Fruit fly (Drosophila melanogaster) whole organism, embryonic: ENCODE data around the gene CG14362.

Experiments
- BtbVII ChIP-seq: fragments of 200-800 bp; sonication (Bioruptor generic); optimal IDR thresholded peaks from 3 replicates; lab custom pipeline; 2017; ENCODE audit warnings: missing biosample characterization, mild to moderate bottlenecking, missing genetic modification characterization
- CG1024 ChIP-seq: fragments of 200-800 bp; sonication (Bioruptor generic); IDR thresholded peaks from 2 replicates; pipeline ENCODE4 v1.3.6; 2022; ENCODE audit warnings: missing biosample characterization, missing genetic modification characterization
- CG10979 ChIP-seq: fragments of 200-800 bp; sonication (Bioruptor generic); optimal IDR thresholded peaks from 2 replicates; lab custom pipeline; 2018; ENCODE audit warnings: missing biosample characterization, mild to moderate bottlenecking, missing genetic modification characterization, moderate library complexity
- CG12744 ChIP-seq: fragments of 200-800 bp; sonication (Bioruptor generic); optimal IDR thresholded peaks from 2 replicates; lab custom pipeline; 2016; ENCODE audit warnings: missing biosample characterization, missing genetic modification characterization
- CG12942 ChIP-seq: fragments of 200-800 bp; sonication (Bioruptor generic); optimal IDR thresholded peaks from 3 replicates; lab custom pipeline; 2016; ENCODE audit warnings: missing biosample characterization, missing genetic modification characterization
- CG14050 ChIP-seq: fragments of 200-800 bp; sonication (Bioruptor generic); IDR thresholded peaks from 3 replicates; pipeline ENCODE4 v1.3.6; 2022; ENCODE audit warnings: missing biosample characterization, missing genetic modification characterization
- CG14667 ChIP-seq: fragments of 200-800 bp; sonication (Bioruptor generic); IDR thresholded peaks from 2 replicates; pipeline ENCODE4 v1.3.6; 2022; ENCODE audit warnings: missing biosample characterization, missing genetic modification characterization
- CG1603 ChIP-seq: fragments of 200-800 bp; sonication (Bioruptor generic); optimal IDR thresholded peaks from 2 replicates; lab custom pipeline; 2019; ENCODE audit warnings: missing biosample characterization, mild to moderate bottlenecking, missing genetic modification characterization, moderate library complexity
- CG3065 ChIP-seq: fragments of 200-800 bp; sonication (Bioruptor generic); optimal IDR thresholded peaks from 2 replicates; lab custom pipeline; 2016; ENCODE audit warnings: missing biosample characterization, missing genetic modification characterization
- CG32532 ChIP-seq: fragments of 200-800 bp; sonication (Bioruptor generic); IDR thresholded peaks from 2 replicates; pipeline ENCODE4 v1.3.6; 2022; ENCODE audit warnings: missing biosample characterization, missing genetic modification characterization
- CG4854 ChIP-seq: fragments of 200-800 bp; sonication (Bioruptor generic); optimal IDR thresholded peaks from 2 replicates; lab custom pipeline; 2016; ENCODE audit warnings: missing biosample characterization, missing genetic modification characterization, inconsistent platforms
- CG5180 ChIP-seq: fragments of 200-800 bp; sonication (Bioruptor generic); optimal IDR thresholded peaks from 3 replicates; lab custom pipeline; 2017; ENCODE audit warnings: missing biosample characterization, missing genetic modification characterization, mild to moderate bottlenecking, moderate library complexity, missing genetic modification reagents
- CG5245 ChIP-seq: fragments of 200-800 bp; sonication (Bioruptor generic); optimal IDR thresholded peaks from 3 replicates; lab custom pipeline; 2016; ENCODE audit warnings: missing biosample characterization, missing genetic modification characterization
- CG6654 ChIP-seq: fragments of 200-800 bp; sonication (Bioruptor generic); optimal IDR thresholded peaks from 2 replicates; lab custom pipeline; 2017; ENCODE audit warnings: missing biosample characterization, mild to moderate bottlenecking, missing genetic modification characterization
- CG6683 ChIP-seq: fragments of 200-800 bp; sonication (Bioruptor generic); optimal IDR thresholded peaks from 2 replicates; lab custom pipeline; 2017; ENCODE audit warnings: missing biosample characterization, mild to moderate bottlenecking, missing genetic modification characterization, missing genetic modification reagents
- CG7372 ChIP-seq: fragments of 200-800 bp; sonication (Bioruptor generic); IDR thresholded peaks from 2 replicates; pipeline ENCODE4 v1.3.6; 2022; ENCODE audit warnings: missing biosample characterization, missing genetic modification characterization
- CG9727 ChIP-seq: fragments of 200-800 bp; sonication (Bioruptor generic); optimal IDR thresholded peaks from 3 replicates; lab custom pipeline; 2017; ENCODE audit warnings: missing biosample characterization, mild to moderate bottlenecking, missing genetic modification characterization
- CHES-1-like ChIP-seq: fragments of 200-800 bp; sonication (Bioruptor generic); optimal IDR thresholded peaks from 2 replicates; lab custom pipeline; 2016; ENCODE audit warnings: missing biosample characterization, missing genetic modification characterization
- Gsc ChIP-seq: fragments of 200-800 bp; sonication (Bioruptor generic); IDR thresholded peaks from 2 replicates; pipeline ENCODE4 v1.3.6; 2022; ENCODE audit warnings: missing biosample characterization, missing genetic modification characterization
- Hmr ChIP-seq: fragments of 200-800 bp; sonication (Bioruptor generic); optimal IDR thresholded peaks from 3 replicates; lab custom pipeline; 2017; ENCODE audit warnings: mild to moderate bottlenecking, missing biosample characterization, missing genetic modification reagents, missing genetic modification characterization
- Kr ChIP-seq: fragments of 200-800 bp; sonication (Bioruptor generic); optimal IDR thresholded peaks from 2 replicates; lab custom pipeline; 2017; ENCODE audit warnings: missing biosample characterization, mild to moderate bottlenecking, missing genetic modification characterization
- NC2β ChIP-seq: fragments of 200-800 bp; sonication (Bioruptor generic); optimal IDR thresholded peaks from 2 replicates; lab custom pipeline; 2016; ENCODE audit warnings: missing biosample characterization, missing genetic modification characterization
- Neu2 ChIP-seq: fragments of 200-800 bp; sonication (Bioruptor generic); optimal IDR thresholded peaks from 3 replicates; lab custom pipeline; 2016; ENCODE audit warnings: missing biosample characterization, missing genetic modification characterization, borderline replicate concordance
- Opbp ChIP-seq: fragments of 200-800 bp; sonication (Bioruptor generic); IDR thresholded peaks from 3 replicates; pipeline ENCODE4 v1.3.6; 2022; ENCODE audit warnings: missing biosample characterization, missing genetic modification characterization; ENCODE audit not compliant: partially characterized antibody
- Side ChIP-seq: fragments of 200-800 bp; sonication (Bioruptor generic); optimal IDR thresholded peaks from 2 replicates; lab custom pipeline; 2016; ENCODE audit warnings: missing biosample characterization, missing genetic modification characterization
- Six4 ChIP-seq: fragments of 200-800 bp; sonication (Bioruptor generic); optimal IDR thresholded peaks from 2 replicates; lab custom pipeline; 2016; ENCODE audit warnings: missing biosample characterization, missing genetic modification characterization
- Xbp1 ChIP-seq: fragments of 200-800 bp; sonication (Bioruptor generic); optimal IDR thresholded peaks from 3 replicates; lab custom pipeline; 2016; ENCODE audit warnings: missing biosample characterization, mild to moderate bottlenecking, missing genetic modification characterization
- Xrp1 ChIP-seq: fragments of 200-800 bp; sonication (Bioruptor generic); IDR thresholded peaks from 2 replicates; pipeline ENCODE4 v1.3.6; 2022; ENCODE audit warnings: missing biosample characterization, missing genetic modification characterization
- abd-A ChIP-seq: fragments of 200-800 bp; sonication (Bioruptor generic); optimal IDR thresholded peaks from 3 replicates; lab custom pipeline; 2019; ENCODE audit warnings: missing biosample characterization, mild to moderate bottlenecking, missing genetic modification characterization, moderate library complexity
- amos ChIP-seq: fragments of 200-800 bp; sonication (Bioruptor generic); IDR thresholded peaks from 2 replicates; pipeline ENCODE4 v1.3.6; 2022; ENCODE audit warnings: missing biosample characterization, missing genetic modification characterization; ENCODE audit not compliant: partially characterized antibody
- ap ChIP-seq: fragments of 200-800 bp; sonication (Bioruptor generic); IDR thresholded peaks from 2 replicates; pipeline ENCODE4 v1.3.6; 2022; ENCODE audit warnings: missing biosample characterization, missing genetic modification characterization
- ato ChIP-seq: fragments of 200-800 bp; sonication (Bioruptor generic); IDR thresholded peaks from 2 replicates; pipeline ENCODE4 v1.3.6; 2022; ENCODE audit warnings: missing biosample characterization, missing genetic modification characterization; ENCODE audit not compliant: partially characterized antibody
- az2 ChIP-seq: fragments of 200-800 bp; sonication (Bioruptor generic); optimal IDR thresholded peaks from 3 replicates; lab custom pipeline; 2016; ENCODE audit warnings: missing biosample characterization, missing genetic modification characterization
- ci ChIP-seq: fragments of 200-800 bp; sonication (Bioruptor generic); IDR thresholded peaks from 3 replicates; pipeline ENCODE4 v1.3.6; 2022; ENCODE audit warnings: missing biosample characterization, missing genetic modification characterization
- dm ChIP-seq: fragments of 200-800 bp; sonication (Bioruptor generic); optimal IDR thresholded peaks from 3 replicates; lab custom pipeline; 2016; ENCODE audit warnings: missing biosample characterization, missing genetic modification characterization
- dmrt99B ChIP-seq: fragments of 200-800 bp; sonication (Bioruptor generic); optimal IDR thresholded peaks from 2 replicates; lab custom pipeline; 2018; ENCODE audit warnings: missing biosample characterization, mild to moderate bottlenecking, missing genetic modification characterization, moderate library complexity
- fd102C ChIP-seq: fragments of 200-800 bp; sonication (Bioruptor generic); optimal IDR thresholded peaks from 2 replicates; lab custom pipeline; 2018; ENCODE audit warnings: missing biosample characterization, mild to moderate bottlenecking, missing genetic modification characterization, moderate library complexity
- gfzf ChIP-seq: fragments of 200-800 bp; sonication (Bioruptor generic); optimal IDR thresholded peaks from 2 replicates; lab custom pipeline; 2016; ENCODE audit warnings: missing biosample characterization, mild to moderate bottlenecking, missing genetic modification characterization, moderate library complexity
- grau ChIP-seq: fragments of 200-800 bp; optimal IDR thresholded peaks from 3 replicates; lab custom pipeline; 2019; ENCODE audit warnings: missing biosample characterization, mild to moderate bottlenecking, missing genetic modification characterization, moderate library complexity
- hbn ChIP-seq: fragments of 200-800 bp; sonication (Bioruptor generic); IDR thresholded peaks from 2 replicates; pipeline ENCODE4 v1.3.6; 2022; ENCODE audit warnings: missing biosample characterization, missing genetic modification characterization; ENCODE audit not compliant: partially characterized antibody
- her ChIP-seq: fragments of 200-800 bp; sonication (Bioruptor generic); optimal IDR thresholded peaks from 2 replicates; lab custom pipeline; 2016; ENCODE audit warnings: missing biosample characterization, missing genetic modification characterization
- mirr ChIP-seq: fragments of 200-800 bp; sonication (Bioruptor generic); optimal IDR thresholded peaks from 3 replicates; lab custom pipeline; 2018; ENCODE audit warnings: missing biosample characterization, mild to moderate bottlenecking, missing genetic modification characterization
- odd ChIP-seq: fragments of 200-800 bp; sonication (Bioruptor generic); optimal IDR thresholded peaks from 2 replicates; lab custom pipeline; 2017; ENCODE audit warnings: missing biosample characterization, mild to moderate bottlenecking, missing genetic modification characterization
- otp ChIP-seq: fragments of 200-800 bp; sonication (Bioruptor generic); IDR thresholded peaks from 3 replicates; pipeline ENCODE4, ENCODE4 v1.3.6; 2022; ENCODE audit warnings: missing biosample characterization, missing genetic modification characterization
- pho ChIP-seq: fragments of 200-800 bp; sonication (Bioruptor generic); optimal IDR thresholded peaks from 2 replicates; lab custom pipeline; 2016; ENCODE audit warnings: missing biosample characterization, missing genetic modification characterization
- pnt ChIP-seq: fragments of 200-800 bp; sonication (Bioruptor generic); optimal IDR thresholded peaks from 3 replicates; lab custom pipeline; 2016; ENCODE audit warnings: missing biosample characterization, missing genetic modification characterization
- ranshi ChIP-seq: fragments of 200-800 bp; sonication (Bioruptor generic); IDR thresholded peaks from 2 replicates; pipeline ENCODE4 v1.3.6; 2022; ENCODE audit warnings: missing biosample characterization, missing genetic modification characterization
- rib ChIP-seq: fragments of 200-800 bp; sonication (Bioruptor generic); IDR thresholded peaks from 2 replicates; pipeline ENCODE4 v1.3.6; 2022; ENCODE audit warnings: missing biosample characterization, missing genetic modification characterization
- salm ChIP-seq: fragments of 200-800 bp; sonication (Bioruptor generic); optimal IDR thresholded peaks from 2 replicates; lab custom pipeline; 2018; ENCODE audit warnings: missing biosample characterization, mild to moderate bottlenecking, missing genetic modification characterization
- sisA ChIP-seq: fragments of 200-800 bp; sonication (Bioruptor generic); IDR thresholded peaks from 2 replicates; pipeline ENCODE4 v1.3.6; 2022; ENCODE audit warnings: missing biosample characterization, missing genetic modification characterization
- tap ChIP-seq: fragments of 200-800 bp; optimal IDR thresholded peaks from 3 replicates; lab custom pipeline; 2019; ENCODE audit warnings: missing biosample characterization, mild to moderate bottlenecking, missing genetic modification characterization, moderate library complexity
- vvl ChIP-seq: fragments of 200-800 bp; sonication (Bioruptor generic); IDR thresholded peaks from 2 replicates; pipeline ENCODE4 v1.3.6; 2022; ENCODE audit warnings: missing biosample characterization, missing genetic modification characterization

Gene CG14362

dm6 chr3R:13892870-13893269 lies 37.6 kb upstream of the CG14362 start (continued):
- TF ChIP-seq dm: no peak
- TF ChIP-seq ranshi (GFP tag; lab: Robert Waterston, UW): no peak
- TF ChIP-seq CG5245 (GFP tag; lab: Kevin White, UChicago): no peak
- no peak for TF ChIP-seq CG3065 (GFP tag; lab: Kevin White, UChicago)
- TF ChIP-seq CG6683 (GFP tag; lab: Kevin White, UChicago): no peak
- no peak for TF ChIP-seq Kr (GFP tag; lab: Kevin White, UChicago)
- no peak for TF ChIP-seq NC2β (GFP tag; lab: Kevin White, UChicago)
- no peak for TF ChIP-seq BtbVII (GFP tag; lab: Kevin White, UChicago)
- TF ChIP-seq pho: no peak
- TF ChIP-seq otp (GFP tag; lab: Robert Waterston, UW): 0 out of 3 replicates have a peak, but pooled peaks have one; percentile 43
- TF ChIP-seq Side (GFP tag; lab: Kevin White, UChicago): no peak
- TF ChIP-seq rib (GFP tag; lab: Robert Waterston, UW): no peak
- peak; percentile 60 for TF ChIP-seq CG10979 (tag; lab: Kevin White, UChicago)
- TF ChIP-seq ato: no peak
- no peak for TF ChIP-seq amos (GFP tag; lab: Robert Waterston, UW)
- peak; percentile 47; the same call in 1 of the 2 replicates for TF ChIP-seq sisA (GFP tag; lab: Robert Waterston, UW)
- TF ChIP-seq grau: peak; percentile 38
- no peak for TF ChIP-seq CG32532
- TF ChIP-seq gfzf (GFP tag; lab: Kevin White, UChicago): no peak
- no peak for TF ChIP-seq CG1024
- TF ChIP-seq mirr (GFP tag; lab: Kevin White, UChicago): no peak
- TF ChIP-seq vvl (GFP tag; lab: Robert Waterston, UW): peak; percentile 60
- no peak for TF ChIP-seq abd-A (tag; lab: Kevin White, UChicago)
- TF ChIP-seq tap (tag; lab: Kevin White, UChicago): peak; percentile 31
- peak; percentile 75 for TF ChIP-seq CG1603
- TF ChIP-seq CG4854: no peak
- no peak for TF ChIP-seq Hmr (GFP tag; lab: Kevin White, UChicago)
- TF ChIP-seq hbn (GFP tag; lab: Robert Waterston, UW): no peak
- TF ChIP-seq Opbp (GFP tag; lab: Robert Waterston, UW): no peak
- TF ChIP-seq CG7372 (GFP tag; lab: Robert Waterston, UW): no peak
- peak; percentile 82 for TF ChIP-seq ci (GFP tag; lab: Robert Waterston, UW)
- TF ChIP-seq CG9727 (GFP tag; lab: Kevin White, UChicago): no peak
- TF ChIP-seq Gsc: no peak
- TF ChIP-seq dmrt99B: peak; percentile 67
- no peak for TF ChIP-seq odd (GFP tag; lab: Kevin White, UChicago)
- TF ChIP-seq CG6654 (GFP tag; lab: Kevin White, UChicago): no peak
- no peak for TF ChIP-seq her (GFP tag; lab: Kevin White, UChicago)
- TF ChIP-seq fd102C: no peak
- TF ChIP-seq CG12942: no peak
- no peak for TF ChIP-seq salm (tag; lab: Kevin White, UChicago)
- peak; percentile 59 for TF ChIP-seq Xrp1 (GFP tag; lab: Robert Waterston, UW)
- TF ChIP-seq Six4 (GFP tag; lab: Kevin White, UChicago): peak; percentile 13
- no peak for TF ChIP-seq CG14050 (GFP tag; lab: Robert Waterston, UW)
- TF ChIP-seq CG5180 (GFP tag; lab: Kevin White, UChicago): no peak
- peak; percentile 30 for TF ChIP-seq pnt (GFP tag; lab: Kevin White, UChicago)
- no peak for TF ChIP-seq CHES-1-like (GFP tag; lab: Kevin White, UChicago)
- TF ChIP-seq az2 (GFP tag; lab: Kevin White, UChicago): peak; percentile 33
- no peak; the same call in 1 of the 2 replicates for TF ChIP-seq ap (GFP tag; lab: Robert Waterston, UW)
- no peak for TF ChIP-seq Neu2 (GFP tag; lab: Kevin White, UChicago)
- TF ChIP-seq Xbp1: peak; percentile 34
- no peak for TF ChIP-seq CG12744 (GFP tag; lab: Kevin White, UChicago)
- TF ChIP-seq CG14667 (GFP tag; lab: Robert Waterston, UW): no peak
